Worm (Caenorhabditis elegans) whole organism, midembryonic: ENCODE results near the gene dgn-3.

Experiments used
- flt-1 ChIP-seq: fragments of 200-800 bp; sonication (Bioruptor generic); IDR thresholded peaks from 2 replicates; pipeline ENCODE4 v1.3.6; 2022; ENCODE audit warnings: missing genetic modification characterization, missing compliant biosample characterization
- ref-1 ChIP-seq: fragments of 200-800 bp; sonication (Bioruptor generic); conservative IDR thresholded peaks from 2 replicates; pipeline ENCODE4 v1.3.6; 2022; ENCODE audit warnings: missing genetic modification reagents, missing genetic modification characterization, missing compliant biosample characterization

ce11 chrX:1735941-1736340 is 6.3 kb downstream of the dgn-3 start, which contains the start of gene F07G6.12:
- TF ChIP-seq flt-1 (GFP tag; lab: Robert Waterston, UW) (no peak), ref-1 (GFP tag; lab: Robert Waterston, UW) (no peak)
